Worm (Caenorhabditis elegans): ENCODE results near the gene asna-1.

DNA sequence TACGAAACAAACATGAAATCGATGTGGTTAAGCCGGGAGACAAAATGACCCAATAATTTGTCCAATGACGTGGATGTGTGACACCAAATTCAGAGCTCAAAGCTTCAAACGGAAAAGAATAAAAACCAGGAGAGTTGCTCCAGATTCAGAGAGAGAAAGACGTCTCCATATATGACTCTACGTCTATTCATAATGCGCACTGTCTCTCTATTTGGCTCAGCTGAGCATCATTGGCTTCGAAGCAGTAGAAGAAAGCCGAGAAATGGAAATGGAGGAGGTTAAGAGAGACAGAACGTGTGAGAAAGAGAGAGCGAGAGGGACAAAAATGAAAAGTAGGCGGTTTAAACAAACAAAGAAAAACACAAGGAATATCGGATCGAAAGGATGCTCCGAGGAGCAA lies 8.6 kb upstream of the asna-1 start:
- TF ChIP-seq him-1 (tag; optimal IDR thresholded peaks at IDR 0.05) (peak; percentile 2), dao-5 (tag; optimal IDR thresholded peaks at IDR 0.05) (no peak), W03F9.2 (tag; optimal IDR thresholded peaks at IDR 0.05) (no peak)

Measured in whole organism, L4/young adult.